Worm (Caenorhabditis elegans) whole organism, early embryonic: ENCODE measurements around the gene drh-1.

Experiments
- B0310.2 ChIP-seq: sonication (generic microtip); optimal IDR thresholded peaks from 2 replicates; lab custom pipeline; 2016; ENCODE audit warnings: mild to moderate bottlenecking, missing genetic modification characterization, missing compliant biosample characterization
- F13C5.2 ChIP-seq: sonication (generic microtip); optimal IDR thresholded peaks from 2 replicates; lab custom pipeline; 2017; ENCODE audit warnings: mild to moderate bottlenecking, missing genetic modification characterization, inconsistent platforms, missing compliant biosample characterization
- aly-1 ChIP-seq: sonication (generic microtip); optimal IDR thresholded peaks from 2 replicates; lab custom pipeline; 2016; ENCODE audit warnings: missing genetic modification characterization, missing compliant biosample characterization
- ama-1 ChIP-seq: fragments of 150-350 bp; optimal IDR thresholded peaks from 2 replicates; lab custom pipeline; 2014
- ceh-36 ChIP-seq: sonication (generic microtip); optimal IDR thresholded peaks from 2 replicates; lab custom pipeline; 2016; ENCODE audit warnings: missing genetic modification characterization, inconsistent platforms, missing compliant biosample characterization
- ets-7 ChIP-seq: sonication (generic microtip); optimal IDR thresholded peaks from 2 replicates; lab custom pipeline; 2016; ENCODE audit warnings: missing genotype, missing genetic modification characterization, missing compliant biosample characterization
- hmbx-1 ChIP-seq: sonication (generic microtip); optimal IDR thresholded peaks from 2 replicates; lab custom pipeline; 2016; ENCODE audit warnings: mild to moderate bottlenecking, missing genetic modification characterization, missing compliant biosample characterization
- hmg-4 ChIP-seq: fragments of 200-800 bp; sonication (Bioruptor generic); optimal IDR thresholded peaks from 2 replicates; lab custom pipeline; 2018; ENCODE audit warnings: mild to moderate bottlenecking, missing genetic modification characterization, missing compliant biosample characterization
- scrt-1 ChIP-seq: fragments of 200-800 bp; sonication (Bioruptor generic); IDR thresholded peaks from 2 replicates; pipeline ENCODE4 v1.3.6; 2022; ENCODE audit warnings: missing genetic modification characterization, missing compliant biosample characterization
- tbx-37 ChIP-seq: fragments of 200-800 bp; sonication (Bioruptor generic); conservative IDR thresholded peaks from 2 replicates; pipeline ENCODE4 v1.3.6; 2022; ENCODE audit warnings: missing genetic modification reagents, missing genetic modification characterization, missing compliant biosample characterization

ce11 chrIV:6597298-6597697 lies 15.9 kb downstream of the drh-1 start, which contains the start of gene F38A5.6:
- TF ChIP-seq F13C5.2 (no peak), scrt-1 (GFP tag; lab: Robert Waterston, UW) (no peak), ama-1 (lab: Kevin White, UChicago) (no peak), aly-1 (tag; lab: Kevin White, UChicago) (no peak), ets-7 (no peak), B0310.2 (tag; lab: Kevin White, UChicago) (no peak), hmg-4 (GFP tag; lab: Kevin White, UChicago) (no peak), ceh-36 (tag; lab: Kevin White, UChicago) (no peak), hmbx-1 (no peak), tbx-37 (no peak)
